Fruit fly (Drosophila melanogaster): Measurements from ENCODE around the gene vilya.

dm6 chrX:2749693-2750092 is 23.2 kb downstream of the vilya start:
- TF ChIP-seq psq (optimal IDR thresholded peaks at IDR 0.05) = no peak
- no peak for TF ChIP-seq h (optimal IDR thresholded peaks at IDR 0.05)
